Worm (Caenorhabditis elegans) whole organism, young adult: ENCODE data around the gene T13G4.1.

Experiments used
- B0035.1 ChIP-seq: sonication (generic microtip); optimal IDR thresholded peaks from 2 replicates; lab custom pipeline; 2016; ENCODE audit warnings: missing genetic modification characterization, mild to moderate bottlenecking, missing compliant biosample characterization, missing genotype, missing genetic modification reagents
- ama-1 ChIP-seq, 3 experiments: fragments of 150-350 bp in 1 of 3; sonication (generic microtip) in 2 of 3; optimal IDR thresholded peaks; 2 replicates each; lab custom pipeline; 2014 to 2018; ENCODE audit warnings: missing biosample characterization in 2 of 3, missing genetic modification characterization in 2 of 3, missing genetic modification reagents in 2 of 3
- attf-3 ChIP-seq: fragments of 200-800 bp; sonication (Bioruptor generic); conservative IDR thresholded peaks from 2 replicates; pipeline ENCODE4 v1.3.6; 2022; ENCODE audit warnings: missing genetic modification reagents, missing genetic modification characterization, missing compliant biosample characterization
- bed-1 ChIP-seq: fragments of 200-800 bp; sonication (Bioruptor generic); IDR thresholded peaks from 2 replicates; pipeline ENCODE4 v1.3.6; 2022; ENCODE audit warnings: missing genetic modification reagents, missing genetic modification characterization, missing compliant biosample characterization
- bed-2 ChIP-seq: fragments of 200-800 bp; sonication (Bioruptor generic); IDR thresholded peaks from 2 replicates; pipeline ENCODE4 v1.3.6; 2022; ENCODE audit warnings: missing genetic modification reagents, missing genetic modification characterization, missing compliant biosample characterization
- dpff-1 ChIP-seq: sonication (generic microtip); optimal IDR thresholded peaks from 2 replicates; lab custom pipeline; 2017; ENCODE audit warnings: mild to moderate bottlenecking, missing genetic modification characterization, missing compliant biosample characterization
- efl-1 ChIP-seq: fragments of 150-350 bp; optimal IDR thresholded peaks from 2 replicates; lab custom pipeline; 2014; ENCODE audit warnings: missing biosample characterization, missing genetic modification reagents, missing genetic modification characterization
- him-1 ChIP-seq: sonication (generic microtip); optimal IDR thresholded peaks from 2 replicates; lab custom pipeline; 2016; ENCODE audit warnings: missing genotype, missing genetic modification reagents, missing genetic modification characterization, missing compliant biosample characterization
- ztf-28 ChIP-seq: fragments of 200-800 bp; sonication (Bioruptor generic); IDR thresholded peaks from 2 replicates; pipeline ENCODE4 v1.3.6; 2022; ENCODE audit warnings: missing genetic modification reagents, missing genetic modification characterization, missing compliant biosample characterization

DNA sequence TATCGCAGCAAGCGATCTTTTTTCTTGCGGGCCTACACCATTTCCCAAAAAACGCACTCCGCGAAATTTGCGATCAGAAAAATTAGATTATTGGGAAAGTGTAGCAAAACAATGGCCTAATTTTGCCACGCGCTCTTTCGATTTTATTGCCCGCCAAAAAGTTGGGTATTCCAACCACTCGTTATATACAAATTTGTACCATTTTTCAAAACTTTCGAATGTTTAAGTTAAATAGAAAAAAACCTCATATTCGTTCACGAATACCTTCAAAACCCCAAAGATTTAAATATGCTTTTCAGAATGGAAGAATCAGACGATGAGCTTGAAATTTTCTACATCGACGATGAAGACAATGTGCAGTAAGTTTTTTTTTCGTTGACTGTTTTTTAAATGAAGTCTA lies at the start of gene T13G4.1:
- no peak for TF ChIP-seq dpff-1 (tag; lab: Kevin White, UChicago)
- TF ChIP-seq bed-1 (GFP tag; lab: Robert Waterston, UW), result no peak
- no peak for TF ChIP-seq attf-3 (GFP tag; lab: Robert Waterston, UW)
- no peak for TF ChIP-seq B0035.1
- TF ChIP-seq ama-1 (optimal IDR thresholded peaks at IDR 0.05; lab: Kevin White, UChicago), result no peak
- TF ChIP-seq ama-1 (GFP tag; optimal IDR thresholded peaks at IDR 0.05; lab: Kevin White, UChicago), result no peak
- no peak for TF ChIP-seq him-1 (tag; lab: Kevin White, UChicago)
- TF ChIP-seq bed-2 (GFP tag; lab: Robert Waterston, UW), result no peak
- no peak for TF ChIP-seq efl-1 (GFP tag; lab: Kevin White, UChicago)
- TF ChIP-seq ztf-28 (GFP tag; lab: Robert Waterston, UW), result no peak
